Fruit fly (Drosophila melanogaster) whole organism, pupa: ENCODE measurements around the gene Acp32CD.

Experiments
- CG10348 ChIP-seq: fragments of 200-800 bp; sonication (Bioruptor generic); IDR thresholded peaks from 2 replicates; pipeline ENCODE4 v1.3.6; 2022; ENCODE audit warnings: missing biosample characterization, missing genetic modification characterization
- CG12605 ChIP-seq: fragments of 200-800 bp; sonication (Bioruptor generic); IDR thresholded peaks from 2 replicates; pipeline ENCODE4 v1.3.6; 2022; ENCODE audit warnings: missing biosample characterization, missing genetic modification characterization
- CG13204 ChIP-seq: fragments of 200-800 bp; sonication (Bioruptor generic); optimal IDR thresholded peaks from 2 replicates; lab custom pipeline; 2018; ENCODE audit warnings: missing biosample characterization, mild to moderate bottlenecking, missing genetic modification characterization, moderate library complexity
- CG14655 ChIP-seq: fragments of 200-800 bp; sonication (Bioruptor generic); optimal IDR thresholded peaks from 3 replicates; lab custom pipeline; 2017; ENCODE audit warnings: mild to moderate bottlenecking, missing biosample characterization, missing genetic modification reagents, missing genetic modification characterization
- CG15710 ChIP-seq: fragments of 200-800 bp; sonication (Bioruptor generic); optimal IDR thresholded peaks from 2 replicates; lab custom pipeline; 2018; ENCODE audit warnings: missing biosample characterization, mild to moderate bottlenecking, missing genetic modification characterization, moderate library complexity
- CG17806 ChIP-seq: fragments of 200-800 bp; sonication (Bioruptor generic); optimal IDR thresholded peaks from 2 replicates; lab custom pipeline; 2018; ENCODE audit warnings: missing biosample characterization, mild to moderate bottlenecking, missing genetic modification characterization, moderate library complexity
- CG32121 ChIP-seq: fragments of 200-800 bp; sonication (Bioruptor generic); IDR thresholded peaks from 2 replicates; pipeline ENCODE4 v1.3.6; 2022; ENCODE audit warnings: missing biosample characterization, missing genetic modification characterization
- CG34367 ChIP-seq: fragments of 200-800 bp; sonication (Bioruptor generic); optimal IDR thresholded peaks from 2 replicates; lab custom pipeline; 2018; ENCODE audit warnings: missing biosample characterization, mild to moderate bottlenecking, missing genetic modification characterization
- CG4496 ChIP-seq: fragments of 200-800 bp; sonication (Bioruptor generic); IDR thresholded peaks from 3 replicates; pipeline ENCODE4 v1.3.6; 2022; ENCODE audit warnings: missing biosample characterization, missing genetic modification characterization
- CG8159 ChIP-seq: fragments of 200-800 bp; sonication (Bioruptor generic); optimal IDR thresholded peaks from 3 replicates; lab custom pipeline; 2018; ENCODE audit warnings: missing biosample characterization, mild to moderate bottlenecking, missing genetic modification characterization, moderate library complexity
- CG8301 ChIP-seq: fragments of 200-800 bp; sonication (Bioruptor generic); optimal IDR thresholded peaks from 2 replicates; lab custom pipeline; 2018; ENCODE audit warnings: missing biosample characterization, mild to moderate bottlenecking, missing genetic modification characterization
- CG9948 ChIP-seq: fragments of 200-800 bp; sonication (Bioruptor generic); optimal IDR thresholded peaks from 2 replicates; lab custom pipeline; 2018; ENCODE audit warnings: missing biosample characterization, mild to moderate bottlenecking, missing genetic modification characterization, moderate library complexity
- D1 ChIP-seq: fragments of 200-800 bp; sonication (Bioruptor generic); optimal IDR thresholded peaks from 2 replicates; lab custom pipeline; 2018; ENCODE audit warnings: missing biosample characterization, mild to moderate bottlenecking, missing genetic modification characterization, moderate library complexity
- EcR ChIP-seq: fragments of 200-800 bp; sonication (Bioruptor generic); optimal IDR thresholded peaks from 3 replicates; lab custom pipeline; 2019; ENCODE audit warnings: missing biosample characterization, missing genetic modification characterization, mild to moderate bottlenecking, moderate library complexity, missing genetic modification reagents
- Ets98B ChIP-seq: fragments of 200-800 bp; sonication (Bioruptor generic); IDR thresholded peaks from 2 replicates; pipeline ENCODE4 v1.3.6; 2022; ENCODE audit warnings: missing biosample characterization, missing genetic modification characterization
- Pif1A ChIP-seq: fragments of 200-800 bp; sonication (Bioruptor generic); optimal IDR thresholded peaks from 3 replicates; lab custom pipeline; 2016; ENCODE audit warnings: missing biosample characterization, missing genetic modification characterization
- Pif1B ChIP-seq: fragments of 200-800 bp; sonication (Bioruptor generic); optimal IDR thresholded peaks from 3 replicates; lab custom pipeline; 2016; ENCODE audit warnings: missing biosample characterization, missing genetic modification characterization
- Snoo ChIP-seq: fragments of 200-800 bp; sonication (Bioruptor generic); optimal IDR thresholded peaks from 3 replicates; lab custom pipeline; 2017; ENCODE audit warnings: missing biosample characterization, mild to moderate bottlenecking, missing genetic modification characterization, inconsistent platforms
- fd96Ca ChIP-seq: fragments of 200-800 bp; sonication (Bioruptor generic); IDR thresholded peaks from 3 replicates; pipeline ENCODE4 v1.3.6; 2022; ENCODE audit warnings: missing biosample characterization, missing genetic modification characterization
- gl ChIP-seq: fragments of 200-800 bp; sonication (Bioruptor generic); optimal IDR thresholded peaks from 2 replicates; lab custom pipeline; 2018; ENCODE audit warnings: missing biosample characterization, mild to moderate bottlenecking, missing genetic modification characterization
- rn ChIP-seq: fragments of 200-800 bp; sonication (Bioruptor generic); IDR thresholded peaks from 2 replicates; pipeline ENCODE4 v1.3.6; 2022; ENCODE audit warnings: missing biosample characterization, missing genetic modification characterization

Gene Acp32CD

DNA sequence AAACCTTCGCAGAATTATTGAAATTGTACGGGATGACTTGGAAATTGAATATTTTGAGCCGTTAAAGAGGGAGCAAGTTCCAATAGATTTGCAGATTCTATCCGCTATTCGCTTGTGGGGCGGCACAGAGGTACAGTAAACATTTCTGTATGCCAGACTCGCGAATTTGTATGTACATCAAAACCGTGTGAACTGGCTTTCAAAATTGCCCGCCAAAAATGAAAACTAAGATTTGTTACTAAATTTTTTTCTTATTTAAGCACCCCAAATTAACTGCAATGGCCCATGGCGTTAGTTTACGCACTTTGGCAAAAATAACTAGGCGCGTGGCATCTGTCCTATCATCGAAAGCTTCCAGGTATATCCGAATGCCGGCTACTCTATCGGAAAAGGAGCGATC, 27.4 kb upstream of the Acp32CD start:
- TF ChIP-seq CG32121 (GFP tag; lab: Robert Waterston, UW), result no peak
- TF ChIP-seq, all 21 proteins: peak for 0

DNA sequence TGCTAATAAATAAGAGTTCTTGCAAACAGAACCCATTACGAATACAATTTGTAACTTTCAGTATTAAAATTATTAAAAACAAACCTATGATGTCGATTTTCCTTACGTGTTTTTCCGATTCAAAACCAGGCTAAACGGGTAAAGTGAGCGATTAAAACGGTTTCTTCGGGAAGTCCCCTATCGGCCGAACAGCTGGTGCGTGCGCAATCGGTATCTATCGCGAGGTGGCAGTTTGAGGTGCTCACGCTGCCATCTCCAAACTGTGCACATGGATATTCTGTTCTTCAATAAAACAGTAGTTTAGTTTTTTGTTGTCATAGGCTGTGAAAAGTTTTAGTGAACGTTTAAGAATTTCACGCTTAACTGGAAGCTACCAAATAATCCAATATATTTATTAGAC, 26.3 kb upstream of the Acp32CD start, which contains the start of gene TTLL4A:
Gene TTLL4A, plus strand, starts transcription at position 240 of the 400 bp plus-strand sequence.
- no peak for TF ChIP-seq CG15710 (tag; lab: Kevin White, UChicago)
- no peak for TF ChIP-seq Pif1A (GFP tag; lab: Kevin White, UChicago)
- TF ChIP-seq CG9948 (tag; lab: Kevin White, UChicago), result no peak
- TF ChIP-seq rn (GFP tag; lab: Robert Waterston, UW), result no peak
- TF ChIP-seq EcR (GFP tag; lab: Kevin White, UChicago), result no peak
- TF ChIP-seq CG34367, result no peak
- no peak for TF ChIP-seq CG8301

DNA sequence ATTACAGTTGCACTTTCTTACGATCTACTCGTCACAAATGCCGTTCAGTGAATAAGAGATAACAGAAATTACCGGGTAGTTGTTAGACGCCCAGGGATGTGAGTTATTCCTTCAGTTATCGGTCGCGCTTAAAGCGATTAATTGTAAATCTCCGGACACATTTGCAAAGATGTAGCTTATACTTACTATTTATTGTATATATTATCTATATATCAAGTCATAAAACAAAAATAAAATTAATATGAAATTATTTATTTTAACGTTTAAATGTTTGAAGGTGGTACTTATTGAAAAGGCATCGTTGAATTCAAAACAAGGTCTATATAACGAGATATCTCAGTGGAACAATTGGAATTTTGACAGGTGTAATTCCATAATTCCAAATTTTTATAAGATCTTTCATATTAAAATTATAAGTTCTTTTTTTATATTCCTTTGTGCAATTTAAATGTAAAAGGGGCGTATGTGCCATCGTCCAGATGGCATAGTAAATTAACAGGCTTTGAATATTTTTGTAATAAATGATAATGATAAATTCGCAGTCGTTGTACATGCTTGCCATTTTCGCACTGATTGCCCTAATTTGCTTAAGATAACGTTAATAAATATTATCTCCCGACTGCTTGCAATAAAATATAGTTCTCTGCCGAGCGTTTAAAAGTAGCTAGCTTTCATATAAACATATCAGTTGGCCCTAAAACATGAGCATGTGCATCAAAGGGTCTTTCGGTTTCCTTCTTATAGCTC, 13.9 kb upstream of the Acp32CD start, which contains the start of the genes aub and lectin-33A:
Gene aub, minus strand, starts transcription at position 101 of the 747 bp plus-strand sequence.
Gene lectin-33A, plus strand, starts transcription at position 697 of the 747 bp plus-strand sequence.
- TF ChIP-seq rn (GFP tag; lab: Robert Waterston, UW), result no peak
- no peak for TF ChIP-seq D1 (tag; lab: Kevin White, UChicago)
- TF ChIP-seq CG34367, result no peak
- no peak for TF ChIP-seq CG15710 (tag; lab: Kevin White, UChicago)
- TF ChIP-seq, all 21 proteins: peak for 0

DNA sequence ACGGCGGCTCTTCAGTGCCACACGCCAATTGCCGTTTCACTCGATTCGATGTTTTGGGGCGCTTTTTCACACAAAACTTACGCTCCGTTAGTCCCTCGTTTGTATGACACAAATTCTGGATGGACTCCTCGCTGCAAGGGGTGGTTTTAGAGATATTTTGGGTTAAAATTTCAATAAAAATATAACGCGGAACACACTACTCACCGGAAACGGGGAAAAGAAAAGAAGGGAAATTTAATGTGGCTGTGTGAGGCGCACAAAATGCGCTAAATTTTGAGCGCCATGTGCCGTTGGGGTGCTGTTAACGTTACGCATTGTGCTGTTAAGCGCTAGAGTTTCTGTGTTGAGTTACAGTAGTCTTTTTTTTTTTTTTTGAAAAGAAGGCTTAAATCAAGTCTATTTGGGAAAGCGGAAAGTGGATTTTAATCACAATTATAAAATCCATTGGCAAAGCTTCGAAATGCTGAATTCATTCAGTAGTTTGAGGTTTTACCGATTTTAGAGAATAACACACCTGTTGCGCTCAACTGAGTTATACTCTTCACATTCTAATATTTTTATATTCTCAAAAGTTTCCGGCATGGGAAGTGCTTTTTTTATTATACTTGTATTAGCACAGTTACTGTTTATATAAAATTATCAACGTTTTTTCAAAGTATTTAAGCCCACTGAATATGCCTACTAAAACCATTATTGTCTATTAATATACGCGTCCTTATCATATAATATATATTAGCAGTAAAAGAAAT, 11.3 kb upstream of the Acp32CD start, which contains the start of gene RpL9:
Gene RpL9, minus strand, starts transcription at position 265 of the 749 bp plus-strand sequence.
- TF ChIP-seq CG15710 (tag; lab: Kevin White, UChicago) (no peak), Ets98B (GFP tag; lab: Robert Waterston, UW) (no peak), CG4496 (GFP tag; lab: Robert Waterston, UW) (no peak), CG8301 (no peak), Snoo (tag; lab: Kevin White, UChicago) (peak; percentile 83), CG32121 (GFP tag; lab: Robert Waterston, UW) (no peak; the same call in 1 of the 2 replicates), CG17806 (tag; lab: Kevin White, UChicago) (peak; percentile 30), fd96Ca (no peak), CG34367 (no peak), gl (tag; lab: Kevin White, UChicago) (peak; percentile 51)
- TF ChIP-seq, all 21 proteins: peak for 3

DNA sequence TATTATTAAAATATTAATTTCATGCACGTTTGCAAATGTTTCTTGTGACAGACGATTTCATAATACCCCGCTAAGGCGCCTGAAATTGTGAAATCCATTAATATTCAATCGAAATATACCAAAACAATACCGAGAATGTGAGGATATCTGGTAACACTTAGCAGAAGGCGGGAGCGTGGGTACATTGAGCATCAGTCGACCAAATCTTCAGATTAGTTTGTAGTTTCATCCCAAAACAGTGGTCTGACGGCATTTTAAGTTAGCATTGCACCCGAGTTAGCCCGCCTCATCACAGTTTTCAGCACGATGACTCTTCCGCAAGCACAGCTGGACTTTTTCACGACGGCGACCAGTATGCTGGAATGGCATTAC, 10.8 kb upstream of the Acp32CD start, which contains the start of gene Nup154:
Gene Nup154, plus strand, starts transcription at position 147 of the 372 bp plus-strand sequence.
- TF ChIP-seq CG8159 (tag; lab: Kevin White, UChicago) (no peak), Pif1A (GFP tag; lab: Kevin White, UChicago) (no peak), rn (GFP tag; lab: Robert Waterston, UW) (no peak), Ets98B (GFP tag; lab: Robert Waterston, UW) (no peak), CG15710 (tag; lab: Kevin White, UChicago) (no peak), CG13204 (GFP tag; lab: Kevin White, UChicago) (no peak), CG8301 (no peak), CG34367 (no peak), fd96Ca (no peak), Snoo (tag; lab: Kevin White, UChicago) (no peak), CG10348 (GFP tag; lab: Robert Waterston, UW) (no peak), EcR (GFP tag; lab: Kevin White, UChicago) (no peak), gl (tag; lab: Kevin White, UChicago) (no peak), CG17806 (tag; lab: Kevin White, UChicago) (no peak), Pif1B (GFP tag; lab: Kevin White, UChicago) (no peak), D1 (tag; lab: Kevin White, UChicago) (no peak)

DNA sequence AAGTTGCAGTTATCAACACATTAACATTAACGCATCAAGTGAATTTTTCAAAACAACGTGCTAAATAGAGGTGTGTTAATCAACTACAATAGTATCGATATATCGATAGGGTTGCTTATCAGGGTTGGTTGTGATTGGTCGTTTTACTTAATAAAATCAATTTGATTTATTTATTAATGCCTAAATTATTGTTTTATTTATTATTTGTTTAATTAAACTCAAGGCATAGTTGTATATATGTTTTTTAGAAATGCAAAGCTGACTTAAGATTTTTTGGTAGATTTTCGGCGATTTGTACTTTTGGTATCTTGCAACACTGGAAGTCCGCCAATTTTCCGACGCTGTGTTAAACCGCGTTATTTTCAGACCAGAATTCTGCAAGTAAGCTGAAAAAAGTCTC, 4.4 kb upstream of the Acp32CD start, which contains the start of the genes Art8 and dUTPase:
Gene Art8, minus strand, starts transcription at position 88 of the 400 bp plus-strand sequence.
Gene dUTPase, plus strand, starts transcription at position 314 of the 400 bp plus-strand sequence.
- TF ChIP-seq D1 (tag; lab: Kevin White, UChicago) (no peak), CG34367 (no peak), Pif1A (GFP tag; lab: Kevin White, UChicago) (no peak), CG13204 (GFP tag; lab: Kevin White, UChicago) (no peak), CG4496 (GFP tag; lab: Robert Waterston, UW) (peak; percentile 59; the same call in 2 of the 3 replicates), CG10348 (GFP tag; lab: Robert Waterston, UW) (no peak), gl (tag; lab: Kevin White, UChicago) (no peak), Pif1B (GFP tag; lab: Kevin White, UChicago) (no peak), CG8159 (tag; lab: Kevin White, UChicago) (peak; percentile 56), CG8301 (no peak), fd96Ca (no peak), EcR (GFP tag; lab: Kevin White, UChicago) (no peak), CG32121 (GFP tag; lab: Robert Waterston, UW) (peak; percentile 45), CG12605 (no peak), rn (GFP tag; lab: Robert Waterston, UW) (0 out of 2 replicates have a peak, but pooled peaks have one; percentile 21), CG14655 (GFP tag; lab: Kevin White, UChicago) (no peak), CG15710 (tag; lab: Kevin White, UChicago) (peak; percentile 51), Ets98B (GFP tag; lab: Robert Waterston, UW) (peak; percentile 61), CG17806 (tag; lab: Kevin White, UChicago) (peak; percentile 31), CG9948 (tag; lab: Kevin White, UChicago) (no peak), Snoo (tag; lab: Kevin White, UChicago) (peak; percentile 44)
